Worm (Caenorhabditis elegans) whole organism, late embryonic: ENCODE measurements around the gene gegf-1.

Experiments used
- C08G9.2 ChIP-seq: sonication (generic microtip); optimal IDR thresholded peaks from 2 replicates; lab custom pipeline; 2016; ENCODE audit warnings: mild to moderate bottlenecking, missing genetic modification characterization, moderate library complexity, missing compliant biosample characterization
- C38D4.7 ChIP-seq: fragments of 200-800 bp; sonication (Bioruptor generic); optimal IDR thresholded peaks from 2 replicates; lab custom pipeline; 2018; ENCODE audit warnings: mild to moderate bottlenecking, missing genetic modification characterization, moderate library complexity, missing compliant biosample characterization
- F13H6.1 ChIP-seq: sonication (generic microtip); optimal IDR thresholded peaks from 2 replicates; lab custom pipeline; 2016; ENCODE audit warnings: missing genetic modification characterization, missing compliant biosample characterization
- T23F11.4 ChIP-seq: fragments of 200-800 bp; sonication (Bioruptor generic); optimal IDR thresholded peaks from 2 replicates; lab custom pipeline; 2018; ENCODE audit warnings: mild to moderate bottlenecking, missing genetic modification characterization, missing compliant biosample characterization
- Y22D7AL.16 ChIP-seq: sonication (generic microtip); optimal IDR thresholded peaks from 2 replicates; lab custom pipeline; 2016; ENCODE audit warnings: missing genetic modification characterization, missing compliant biosample characterization
- ahr-1 ChIP-seq: sonication (generic microtip); optimal IDR thresholded peaks from 2 replicates; lab custom pipeline; 2016; ENCODE audit warnings: missing genetic modification characterization, missing compliant biosample characterization
- ama-1 ChIP-seq: fragments of 150-350 bp; optimal IDR thresholded peaks from 2 replicates; lab custom pipeline; 2014
- ceh-14 ChIP-seq: sonication (generic microtip); optimal IDR thresholded peaks from 2 replicates; lab custom pipeline; 2016; ENCODE audit warnings: missing genotype, missing genetic modification characterization, missing compliant biosample characterization
- ceh-18 ChIP-seq: sonication (generic microtip); optimal IDR thresholded peaks from 2 replicates; lab custom pipeline; 2016; ENCODE audit warnings: missing genetic modification characterization, missing compliant biosample characterization
- ceh-19 ChIP-seq: fragments of 200-800 bp; sonication (Bioruptor generic); optimal IDR thresholded peaks from 2 replicates; lab custom pipeline; 2018; ENCODE audit warnings: mild to moderate bottlenecking, missing genetic modification characterization, missing compliant biosample characterization
- ceh-22 ChIP-seq: sonication (generic microtip); optimal IDR thresholded peaks from 2 replicates; lab custom pipeline; 2017; ENCODE audit warnings: missing biosample characterization, missing genetic modification characterization
- ceh-24 ChIP-seq: sonication (generic microtip); optimal IDR thresholded peaks from 2 replicates; lab custom pipeline; 2016; ENCODE audit warnings: mild to moderate bottlenecking, missing genetic modification characterization, missing compliant biosample characterization
- ceh-45 ChIP-seq: fragments of 200-800 bp; sonication (Bioruptor generic); IDR thresholded peaks from 2 replicates; pipeline ENCODE4 v1.3.6; 2022; ENCODE audit warnings: missing genetic modification reagents, missing genetic modification characterization, missing compliant biosample characterization
- ceh-48 ChIP-seq: sonication (generic microtip); optimal IDR thresholded peaks from 2 replicates; lab custom pipeline; 2016; ENCODE audit warnings: missing genetic modification characterization, inconsistent platforms, missing compliant biosample characterization
- ceh-6 ChIP-seq: fragments of 200-800 bp; sonication (Bioruptor generic); optimal IDR thresholded peaks from 2 replicates; lab custom pipeline; 2018; ENCODE audit warnings: mild to moderate bottlenecking, missing genetic modification characterization, missing compliant biosample characterization
- dmd-4 ChIP-seq: sonication (generic microtip); optimal IDR thresholded peaks from 2 replicates; lab custom pipeline; 2016; ENCODE audit warnings: borderline replicate concordance, missing genetic modification characterization, missing compliant biosample characterization
- dve-1 ChIP-seq: sonication (generic microtip); optimal IDR thresholded peaks from 2 replicates; lab custom pipeline; 2017; ENCODE audit warnings: antibody characterized with exemption, mild to moderate bottlenecking, missing genetic modification characterization, missing compliant biosample characterization
- elt-2 ChIP-seq: sonication (generic microtip); optimal IDR thresholded peaks from 2 replicates; lab custom pipeline; 2016; ENCODE audit warnings: missing genetic modification reagents, missing genetic modification characterization, missing compliant biosample characterization
- elt-4 ChIP-seq: sonication (generic microtip); optimal IDR thresholded peaks from 2 replicates; lab custom pipeline; 2016; ENCODE audit warnings: missing genetic modification characterization, missing compliant biosample characterization
- fax-1 ChIP-seq: sonication (generic microtip); optimal IDR thresholded peaks from 2 replicates; lab custom pipeline; 2016; ENCODE audit warnings: missing genotype, missing genetic modification characterization, missing compliant biosample characterization
- fkh-10 ChIP-seq: fragments of 150-350 bp; optimal IDR thresholded peaks from 2 replicates; lab custom pipeline; 2014; ENCODE audit warnings: missing biosample characterization, missing genetic modification reagents, missing genetic modification characterization
- hlh-13 ChIP-seq: fragments of 200-800 bp; sonication (Bioruptor generic); optimal IDR thresholded peaks from 2 replicates; lab custom pipeline; 2018; ENCODE audit warnings: mild to moderate bottlenecking, missing genetic modification characterization, missing compliant biosample characterization
- hlh-15 ChIP-seq: sonication (generic microtip); optimal IDR thresholded peaks from 2 replicates; lab custom pipeline; 2016; ENCODE audit warnings: missing genetic modification characterization, missing compliant biosample characterization
- hlh-8 ChIP-seq: sonication (generic microtip); optimal IDR thresholded peaks from 2 replicates; lab custom pipeline; 2016; ENCODE audit warnings: missing genotype, missing genetic modification characterization, missing compliant biosample characterization
- lim-6 ChIP-seq: sonication (generic microtip); optimal IDR thresholded peaks from 2 replicates; lab custom pipeline; 2016; ENCODE audit warnings: missing genetic modification characterization, missing compliant biosample characterization
- mec-3 ChIP-seq: sonication (generic microtip); optimal IDR thresholded peaks from 2 replicates; lab custom pipeline; 2016; ENCODE audit warnings: borderline replicate concordance, missing genetic modification characterization, missing compliant biosample characterization
- pax-1 ChIP-seq: fragments of 150-350 bp; optimal IDR thresholded peaks from 2 replicates; lab custom pipeline; 2014; ENCODE audit warnings: missing biosample characterization, missing genetic modification characterization
- pha-2 ChIP-seq: sonication (generic microtip); optimal IDR thresholded peaks from 2 replicates; lab custom pipeline; 2017; ENCODE audit warnings: mild to moderate bottlenecking, missing genetic modification characterization, missing compliant biosample characterization
- pros-1 ChIP-seq: fragments of 150-350 bp; optimal IDR thresholded peaks from 2 replicates; lab custom pipeline; 2014; ENCODE audit warnings: missing biosample characterization, missing genetic modification reagents, missing genetic modification characterization
- rnt-1 ChIP-seq: sonication (generic microtip); optimal IDR thresholded peaks from 2 replicates; lab custom pipeline; 2016; ENCODE audit warnings: missing genetic modification characterization, missing compliant biosample characterization
- tbx-2 ChIP-seq: sonication (generic microtip); optimal IDR thresholded peaks from 2 replicates; lab custom pipeline; 2016; ENCODE audit warnings: missing genetic modification characterization, missing compliant biosample characterization
- tbx-7 ChIP-seq: sonication (generic microtip); optimal IDR thresholded peaks from 2 replicates; lab custom pipeline; 2016; ENCODE audit warnings: missing genotype, missing genetic modification characterization, missing compliant biosample characterization
- ttx-3 ChIP-seq: sonication (generic microtip); optimal IDR thresholded peaks from 2 replicates; lab custom pipeline; 2016; ENCODE audit warnings: missing genetic modification reagents, missing genetic modification characterization, missing compliant biosample characterization
- unc-3 ChIP-seq, 2 experiments: fragments of 200-800 bp in 1 of 2; sonication (Bioruptor generic) in 1 of 2; sonication (generic microtip) in 1 of 2; conservative IDR thresholded peaks in 1 of 2; optimal IDR thresholded peaks in 1 of 2; 2 replicates each; pipeline versions ENCODE4 v1.3.6 to Lab custom; 2016 to 2022; ENCODE audit warnings: missing compliant biosample characterization in 2 of 2, missing genetic modification characterization in 2 of 2, missing genetic modification reagents in 1 of 2
- unc-42 ChIP-seq: sonication (generic microtip); optimal IDR thresholded peaks from 2 replicates; lab custom pipeline; 2016; ENCODE audit warnings: missing genotype, missing genetic modification characterization, missing compliant biosample characterization
- unc-86 ChIP-seq: sonication (generic microtip); optimal IDR thresholded peaks from 2 replicates; lab custom pipeline; 2016; ENCODE audit warnings: missing genetic modification characterization, missing compliant biosample characterization

Gene gegf-1

ce11 chrIV:162530-162929 is 4.8 kb upstream of the gegf-1 start, which contains the start of gene Y38C1AA.6:
Y38C1AA.6 (plus strand) TSS chrIV:162830.
- TF ChIP-seq rnt-1 (tag; lab: Kevin White, UChicago) (no peak), fkh-10 (GFP tag; lab: Kevin White, UChicago) (no peak), tbx-2 (tag; lab: Kevin White, UChicago) (no peak), ceh-14 (tag; lab: Kevin White, UChicago) (no peak), T23F11.4 (GFP tag; lab: Kevin White, UChicago) (no peak), pax-1 (no peak), C38D4.7 (GFP tag; lab: Kevin White, UChicago) (no peak), dmd-4 (tag; lab: Kevin White, UChicago) (no peak), ttx-3 (no peak), elt-2 (tag; lab: Kevin White, UChicago) (no peak)

- TF ChIP-seq pha-2 (no peak), ceh-48 (tag; lab: Kevin White, UChicago) (no peak), tbx-7 (tag; lab: Kevin White, UChicago) (no peak), ceh-18 (tag; lab: Kevin White, UChicago) (no peak), ceh-24 (tag; lab: Kevin White, UChicago) (no peak)
- TF ChIP-seq, all 69 proteins: peak for 0
Observed at ce11 chrIV:159864-160263, 2.2 kb upstream of the gegf-1 start, which contains the start of gene Y38C1AA.19. Y38C1AA.19 (plus strand) TSS chrIV:160164.

- TF ChIP-seq elt-4 (no peak), ceh-22 (no peak), mec-3 (tag; lab: Kevin White, UChicago) (no peak), lim-6 (tag; lab: Kevin White, UChicago) (no peak), pax-1 (no peak), F13H6.1 (no peak), ahr-1 (no peak), pros-1 (tag; lab: Kevin White, UChicago) (no peak), unc-42 (tag; lab: Kevin White, UChicago) (no peak), unc-86 (tag; lab: Kevin White, UChicago) (no peak), ama-1 (lab: Kevin White, UChicago) (no peak)
Observed at ce11 chrIV:158662-159061, 953 bp upstream of the gegf-1 start, which contains the start of gene Y38C1AA.7. Y38C1AA.7 (plus strand) TSS chrIV:158962.

- TF ChIP-seq ceh-14 (tag; lab: Kevin White, UChicago) (no peak), hlh-8 (tag; lab: Kevin White, UChicago) (no peak), unc-3 (GFP tag; conservative IDR thresholded peaks at IDR 0.05; lab: Robert Waterston, UW) (no peak), unc-3 (tag; optimal IDR thresholded peaks at IDR 0.05; lab: Kevin White, UChicago) (no peak), hlh-13 (GFP tag; lab: Kevin White, UChicago) (no peak), ceh-22 (no peak)
Observed at ce11 chrIV:149794-150193, 7.9 kb downstream of the gegf-1 start.

- TF ChIP-seq dve-1 (tag; lab: Kevin White, UChicago) = no peak
- TF ChIP-seq ceh-19 = no peak
- no peak for TF ChIP-seq pros-1 (tag; lab: Kevin White, UChicago)
- TF ChIP-seq hlh-15 (tag; lab: Kevin White, UChicago) = no peak
- TF ChIP-seq ceh-22 = no peak
- no peak for TF ChIP-seq ceh-45
- no peak for TF ChIP-seq C08G9.2 (tag; lab: Kevin White, UChicago)
- no peak for TF ChIP-seq ceh-6 (GFP tag; lab: Kevin White, UChicago)
- TF ChIP-seq F13H6.1 = no peak
- TF ChIP-seq fax-1 (tag; lab: Kevin White, UChicago) = no peak
- TF ChIP-seq Y22D7AL.16 (tag; lab: Kevin White, UChicago) = no peak
Observed at ce11 chrIV:148756-149155, 9.0 kb downstream of the gegf-1 start.
